Worm (Caenorhabditis elegans) whole organism, L2 larva: ENCODE data around the gene mys-1.

Experiments used
- blmp-1 ChIP-seq: sonication (generic microtip); optimal IDR thresholded peaks from 2 replicates; lab custom pipeline; 2017; ENCODE audit warnings: missing genetic modification characterization, mild to moderate bottlenecking, missing compliant biosample characterization, antibody characterized with exemption, moderate library complexity; ENCODE audit not compliant: insufficient read depth
- lin-39 ChIP-seq: fragments of 150-350 bp; optimal IDR thresholded peaks from 2 replicates; lab custom pipeline; 2014; ENCODE audit warnings: missing biosample characterization, missing genetic modification reagents, missing genetic modification characterization
- snpc-4 ChIP-seq: fragments of 150-350 bp; optimal IDR thresholded peaks from 2 replicates; lab custom pipeline; 2014; ENCODE audit warnings: missing biosample characterization, missing genetic modification characterization

DNA sequence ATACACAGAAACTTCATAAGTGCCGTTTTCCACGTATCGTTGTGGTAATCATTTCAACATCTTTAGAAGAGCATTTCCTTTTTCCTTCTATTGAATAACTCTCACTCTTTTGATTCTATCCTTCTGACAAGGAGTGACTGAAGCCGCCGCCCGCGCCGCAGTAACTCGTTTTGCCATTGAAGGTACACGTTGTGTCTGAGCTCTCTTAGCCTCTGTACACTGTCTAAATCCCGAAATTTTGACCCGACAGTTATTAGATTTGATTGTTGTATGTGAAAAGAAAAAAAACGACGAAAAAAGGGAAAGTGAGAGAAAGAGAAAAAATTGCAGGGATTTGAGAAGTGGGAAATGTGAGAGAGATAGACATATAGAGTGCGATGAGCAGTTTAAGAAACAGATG lies 26.8 kb upstream of the mys-1 start:
- TF ChIP-seq blmp-1 (no peak), lin-39 (tag; lab: Kevin White, UChicago) (no peak), snpc-4 (tag; lab: Kevin White, UChicago) (no peak)
